Fruit fly (Drosophila melanogaster): ENCODE measurements around the gene PIG-H.

PIG-H gene

dm6 chr3R:8027203-8027688 is 27.6 kb downstream of the PIG-H start (continued):
- TF ChIP-seq zen (tag; optimal IDR thresholded peaks at IDR 0.05) (peak; percentile 39), crc (GFP tag; optimal IDR thresholded peaks at IDR 0.05) (no peak), Drgx (GFP tag; IDR thresholded peaks at IDR 0.05) (peak; percentile 65), scrt (GFP tag; optimal IDR thresholded peaks at IDR 0.05) (peak; percentile 74), CG8359 (GFP tag; optimal IDR thresholded peaks at IDR 0.05; ENCODE audit: borderline replicate concordance) (peak; percentile 61), TFAM (GFP tag; optimal IDR thresholded peaks at IDR 0.05) (no peak), CG12942 (GFP tag; optimal IDR thresholded peaks at IDR 0.05) (peak; percentile 81), mld (GFP tag; IDR thresholded peaks at IDR 0.05; ENCODE audit: partially characterized antibody) (no peak), cg (GFP tag; optimal IDR thresholded peaks at IDR 0.05) (no peak), MTF-1 (GFP tag; optimal IDR thresholded peaks at IDR 0.05; ENCODE audit: borderline replicate concordance) (peak; percentile 8), trh (GFP tag; optimal IDR thresholded peaks at IDR 0.05) (peak; percentile 43), hb (GFP tag; IDR thresholded peaks at IDR 0.05; ENCODE audit: partially characterized antibody) (no peak), CG5245 (GFP tag; optimal IDR thresholded peaks at IDR 0.05) (peak; percentile 52), cad (GFP tag; optimal IDR thresholded peaks at IDR 0.05) (no peak), sd (tag; optimal IDR thresholded peaks at IDR 0.05) (no peak), repo (GFP tag; optimal IDR thresholded peaks at IDR 0.05) (no peak), CG17385 (GFP tag; optimal IDR thresholded peaks at IDR 0.05) (peak; percentile 92), croc (GFP tag; conservative IDR thresholded peaks at IDR 0.05) (peak; percentile 64; the same call in 2 of the 3 replicates), zen2 (GFP tag; IDR thresholded peaks at IDR 0.05; ENCODE audit: partially characterized antibody) (no peak), CG32532 (GFP tag; IDR thresholded peaks at IDR 0.05) (peak; percentile 69), sna (GFP tag; IDR thresholded peaks at IDR 0.05; ENCODE audit: partially characterized antibody) (no peak), Rx (GFP tag; IDR thresholded peaks at IDR 0.05) (no peak), CG1602 (GFP tag; optimal IDR thresholded peaks at IDR 0.05) (peak; percentile 78), Asciz (GFP tag; optimal IDR thresholded peaks at IDR 0.05) (peak; percentile 89), fu2 (GFP tag; optimal IDR thresholded peaks at IDR 0.05) (peak; percentile 25), CG16863 (GFP tag; optimal IDR thresholded peaks at IDR 0.05) (peak; percentile 37), CG3847 (GFP tag; IDR thresholded peaks at IDR 0.05) (peak; percentile 82), fd102C (GFP tag; optimal IDR thresholded peaks at IDR 0.05) (no peak), CG9727 (GFP tag; optimal IDR thresholded peaks at IDR 0.05) (peak; percentile 79), CG4282 (GFP tag; optimal IDR thresholded peaks at IDR 0.05) (no peak), en (GFP tag; optimal IDR thresholded peaks at IDR 0.05) (no peak), NC2β (GFP tag; optimal IDR thresholded peaks at IDR 0.05) (no peak), CG1647 (GFP tag; optimal IDR thresholded peaks at IDR 0.05) (no peak), CG18476 (GFP tag; optimal IDR thresholded peaks at IDR 0.05) (peak; percentile 64), ewg (GFP tag; optimal IDR thresholded peaks at IDR 0.05) (peak; percentile 69), sim (GFP tag; IDR thresholded peaks at IDR 0.05) (peak; percentile 26; the same call in 1 of the 2 replicates), ash1 (GFP tag; optimal IDR thresholded peaks at IDR 0.05) (no peak), Hsf (GFP tag; optimal IDR thresholded peaks at IDR 0.05) (peak; percentile 48), CG4328 (GFP tag; optimal IDR thresholded peaks at IDR 0.05) (peak; percentile 64), ac (GFP tag; optimal IDR thresholded peaks at IDR 0.05) (no peak), CG10462 (GFP tag; optimal IDR thresholded peaks at IDR 0.05) (peak; percentile 37), CG12299 (tag; optimal IDR thresholded peaks at IDR 0.05) (peak; percentile 85), wek (GFP tag; optimal IDR thresholded peaks at IDR 0.05) (no peak), dm (GFP tag; optimal IDR thresholded peaks at IDR 0.05) (no peak), CG8944 (GFP tag; optimal IDR thresholded peaks at IDR 0.05) (no peak), Oaz (GFP tag; IDR thresholded peaks at IDR 0.05) (no peak), Oli (tag; optimal IDR thresholded peaks at IDR 0.05) (peak; percentile 92), cas (GFP tag; IDR thresholded peaks at IDR 0.05) (no peak), tll (GFP tag; optimal IDR thresholded peaks at IDR 0.05) (no peak), CG15269 (tag; optimal IDR thresholded peaks at IDR 0.05) (peak; percentile 93)

All from whole organism, embryonic.